Worm (Caenorhabditis elegans): Measurements from ENCODE around the gene Y38H8A.4.

The Y38H8A.4 gene

DNA sequence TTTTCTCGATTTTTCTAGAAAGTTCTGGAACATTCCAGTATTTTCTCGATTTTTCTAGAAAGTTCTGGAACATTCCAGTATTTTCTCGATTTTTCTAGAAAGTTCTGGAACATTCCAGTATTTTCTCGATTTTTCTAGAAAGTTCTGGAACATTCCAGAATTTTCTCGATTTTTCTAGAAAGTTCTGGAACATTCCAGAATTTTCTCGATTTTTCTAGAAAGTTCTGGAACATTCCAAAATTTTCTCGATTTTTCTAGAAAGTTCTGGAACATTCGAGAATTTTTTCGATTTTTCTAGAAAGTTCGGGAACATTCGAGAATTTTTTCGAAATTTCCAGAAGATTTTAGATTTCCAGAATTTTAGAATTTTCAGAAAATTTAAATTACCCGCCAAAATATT lies 8.3 kb downstream of the Y38H8A.4 start:
- TF ChIP-seq nfyb-1 (GFP tag; IDR thresholded peaks at IDR 0.05) (0 out of 2 replicates have a peak, but pooled peaks have one; percentile 18), egl-18 (GFP tag; IDR thresholded peaks at IDR 0.05) (peak; percentile 64; the same call in 1 of the 2 replicates), hsf-1 (GFP tag; IDR thresholded peaks at IDR 0.05) (peak; percentile 99), B0019.2 (GFP tag; conservative IDR thresholded peaks at IDR 0.05) (peak; percentile 67), aptf-3 (GFP tag; IDR thresholded peaks at IDR 0.05) (0 out of 2 replicates have a peak, but pooled peaks have one; percentile 28), madf-6 (GFP tag; IDR thresholded peaks at IDR 0.05) (peak; percentile 72), madf-3 (GFP tag; IDR thresholded peaks at IDR 0.05) (peak; percentile 92), Y53G8AR.9 (GFP tag; conservative IDR thresholded peaks at IDR 0.05) (peak; percentile 88), ztf-25 (GFP tag; IDR thresholded peaks at IDR 0.05) (0 out of 2 replicates have a peak, but pooled peaks have one; percentile 13), attf-6 (GFP tag; IDR thresholded peaks at IDR 0.05) (peak; percentile 89), rcor-1 (GFP tag; IDR thresholded peaks at IDR 0.05) (peak; percentile 85), bed-1 (GFP tag; IDR thresholded peaks at IDR 0.05) (peak; percentile 89; the same call in 1 of the 2 replicates), egrh-3 (GFP tag; IDR thresholded peaks at IDR 0.05) (peak; percentile 52; the same call in 1 of the 2 replicates), F39B2.1 (GFP tag; IDR thresholded peaks at IDR 0.05) (peak; percentile 62; the same call in 1 of the 2 replicates), nfya-2 (GFP tag; IDR thresholded peaks at IDR 0.05) (peak; percentile 88; the same call in 1 of the 2 replicates), ceh-58 (GFP tag; IDR thresholded peaks at IDR 0.05) (peak; percentile 97), D2030.7 (GFP tag; IDR thresholded peaks at IDR 0.05) (peak; percentile 66), ceh-100 (GFP tag; IDR thresholded peaks at IDR 0.05) (peak; percentile 55; the same call in 1 of the 2 replicates), Y56A3A.18 (GFP tag; IDR thresholded peaks at IDR 0.05) (0 out of 2 replicates have a peak, but pooled peaks have one; percentile 58), dox-1 (GFP tag; IDR thresholded peaks at IDR 0.05) (peak; percentile 78), Y67H2A.10 (GFP tag; conservative IDR thresholded peaks at IDR 0.05) (0 out of 2 replicates have a peak, but pooled peaks have one; percentile 27), pbrm-1 (GFP tag; IDR thresholded peaks at IDR 0.05) (peak; percentile 54; the same call in 1 of the 2 replicates), ekl-4 (GFP tag; IDR thresholded peaks at IDR 0.05) (peak; percentile 64; the same call in 1 of the 2 replicates), ceh-40 (GFP tag; IDR thresholded peaks at IDR 0.05) (peak; percentile 95), Y95B8A.8 (GFP tag; IDR thresholded peaks at IDR 0.05) (peak; percentile 54; the same call in 1 of the 2 replicates), lag-1 (GFP tag; IDR thresholded peaks at IDR 0.05) (peak; percentile 8; the same call in 1 of the 2 replicates), Y53F4B.3 (GFP tag; IDR thresholded peaks at IDR 0.05) (peak; percentile 67)

DNA sequence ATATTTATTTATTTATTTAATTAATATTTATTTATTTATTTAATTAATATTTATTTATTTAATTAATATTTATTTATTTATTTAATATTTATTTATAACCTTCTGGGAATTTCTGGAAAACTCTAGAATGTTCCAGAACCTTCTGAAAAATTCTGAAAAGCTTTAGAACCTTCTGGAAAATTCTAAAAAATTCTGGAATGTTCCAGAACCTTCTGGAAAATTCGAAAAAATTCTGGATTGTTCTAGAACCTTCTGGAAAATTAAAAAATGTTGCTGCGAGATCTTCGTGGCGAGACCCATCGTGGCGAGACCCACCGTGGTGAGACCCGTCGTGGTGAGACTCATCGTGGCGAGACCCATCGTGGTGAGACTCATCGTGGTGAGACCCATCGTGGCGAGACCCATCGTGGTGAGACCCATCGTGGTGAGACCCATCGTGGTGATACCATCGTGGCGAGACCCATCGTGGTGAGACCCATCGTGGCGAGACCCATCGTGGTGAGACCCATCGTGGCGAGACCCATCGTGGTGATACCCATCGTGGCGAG lies 9.9 kb downstream of the Y38H8A.4 start:
- TF ChIP-seq hsf-1 (GFP tag; IDR thresholded peaks at IDR 0.05) (peak; percentile 94), cebp-2 (GFP tag; IDR thresholded peaks at IDR 0.05) (peak; percentile 82; the same call in 1 of the 2 replicates), egrh-3 (GFP tag; IDR thresholded peaks at IDR 0.05) (peak; percentile 51; the same call in 1 of the 2 replicates), F33H1.4 (GFP tag; IDR thresholded peaks at IDR 0.05) (peak; percentile 37)

DNA sequence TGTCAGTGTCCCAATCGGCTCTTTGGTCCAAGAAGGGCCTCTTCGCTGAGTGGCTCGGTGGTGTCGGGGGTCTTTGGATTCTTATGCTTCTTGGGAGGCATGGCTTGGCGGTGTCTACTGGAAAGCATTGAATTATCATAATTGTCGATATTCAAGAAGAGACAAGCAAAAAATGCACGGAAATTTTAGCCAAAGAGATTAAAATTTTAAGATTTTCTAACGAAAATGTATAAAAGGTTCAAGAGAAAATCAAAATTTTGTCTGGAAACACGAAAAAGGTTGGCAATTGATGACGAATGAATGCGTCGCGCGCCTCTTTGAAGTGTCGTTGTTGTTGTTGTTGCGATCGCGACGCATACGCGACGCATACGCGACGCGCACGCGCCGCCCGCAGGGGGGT lies 11.3 kb downstream of the Y38H8A.4 start, which contains the start of gene Y38H8A.12:
Y38H8A.12 (minus strand) TSS at position 101 of the 400 bp plus-strand sequence.
- TF ChIP-seq Y67H2A.10 (GFP tag; conservative IDR thresholded peaks at IDR 0.05): no peak
- TF ChIP-seq unc-130 (GFP tag; optimal IDR thresholded peaks at IDR 0.05): no peak

DNA sequence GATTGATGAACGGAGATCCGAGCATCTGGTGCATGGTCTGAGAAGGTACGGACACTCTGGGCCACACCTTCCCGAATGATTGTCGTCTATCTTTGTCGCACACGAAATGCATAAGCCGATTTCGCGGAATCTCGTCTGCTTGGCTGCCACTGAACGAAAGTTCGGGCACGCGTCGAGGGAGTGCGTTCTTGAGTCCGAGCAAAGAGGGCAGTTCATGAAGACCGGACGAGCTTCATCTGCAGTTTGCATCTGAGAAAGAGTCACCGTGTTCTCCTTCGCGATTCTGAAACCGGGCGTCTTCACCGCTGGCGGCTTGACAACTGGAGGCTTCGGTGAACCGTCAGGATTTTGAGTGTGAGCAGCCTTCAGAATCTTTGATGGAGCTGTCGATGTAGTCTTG lies 13.9 kb downstream of the Y38H8A.4 start:
- TF ChIP-seq akir-1 (GFP tag; optimal IDR thresholded peaks at IDR 0.05) (no peak), zfh-2 (GFP tag; conservative IDR thresholded peaks at IDR 0.05) (peak; percentile 69)

Data from whole organism, young adult.